Worm (Caenorhabditis elegans) whole organism, midembryonic: Measurements from ENCODE around the gene F10D7.3.

ENCODE experiments used
- T22C8.4 ChIP-seq: fragments of 200-800 bp; sonication (Bioruptor generic); IDR thresholded peaks from 2 replicates; pipeline ENCODE4 v1.3.6; 2022; ENCODE audit warnings: missing genetic modification characterization, missing compliant biosample characterization
- cog-1 ChIP-seq: sonication (generic microtip); optimal IDR thresholded peaks from 2 replicates; lab custom pipeline; 2016; ENCODE audit warnings: missing genetic modification characterization, missing compliant biosample characterization
- flt-1 ChIP-seq: fragments of 200-800 bp; sonication (Bioruptor generic); IDR thresholded peaks from 2 replicates; pipeline ENCODE4 v1.3.6; 2022; ENCODE audit warnings: missing genetic modification characterization, missing compliant biosample characterization
- klf-2 ChIP-seq: fragments of 200-800 bp; sonication (Bioruptor generic); conservative IDR thresholded peaks from 2 replicates; pipeline ENCODE4 v1.3.6; 2022; ENCODE audit warnings: missing genetic modification reagents, missing genetic modification characterization, missing compliant biosample characterization
- med-1 ChIP-seq: sonication (generic microtip); optimal IDR thresholded peaks from 2 replicates; lab custom pipeline; 2017; ENCODE audit warnings: missing genetic modification characterization, mild to moderate bottlenecking, missing compliant biosample characterization, antibody characterized with exemption, missing genetic modification reagents; ENCODE audit not compliant: insufficient read depth
- ref-1 ChIP-seq: fragments of 200-800 bp; sonication (Bioruptor generic); conservative IDR thresholded peaks from 2 replicates; pipeline ENCODE4 v1.3.6; 2022; ENCODE audit warnings: missing genetic modification reagents, missing genetic modification characterization, missing compliant biosample characterization
- tab-1 ChIP-seq: fragments of 200-800 bp; sonication (Bioruptor generic); IDR thresholded peaks from 2 replicates; pipeline ENCODE4 v1.3.6; 2022; ENCODE audit warnings: missing genetic modification characterization, missing compliant biosample characterization
- ztf-23 ChIP-seq: fragments of 200-800 bp; sonication (Bioruptor generic); IDR thresholded peaks from 2 replicates; pipeline ENCODE4 v1.3.6; 2022; ENCODE audit warnings: missing genetic modification reagents, missing genetic modification characterization, missing compliant biosample characterization
- ztf-29 ChIP-seq: fragments of 200-800 bp; sonication (Bioruptor generic); IDR thresholded peaks from 2 replicates; pipeline ENCODE4 v1.3.6; 2022; ENCODE audit warnings: missing genetic modification reagents, missing genetic modification characterization, missing compliant biosample characterization

ce11 chrX:17329075-17329474 lies 45.4 kb downstream of the F10D7.3 start:
- no peak for TF ChIP-seq tab-1
- no peak for TF ChIP-seq flt-1 (GFP tag; lab: Robert Waterston, UW)
- no peak for TF ChIP-seq ref-1
- TF ChIP-seq T22C8.4 (GFP tag; lab: Robert Waterston, UW), result no peak
- no peak for TF ChIP-seq cog-1
- no peak for TF ChIP-seq med-1 (GFP tag; lab: Kevin White, UChicago)
- TF ChIP-seq ztf-23 (GFP tag; lab: Robert Waterston, UW), result no peak
- TF ChIP-seq klf-2 (GFP tag; lab: Robert Waterston, UW), result no peak
- TF ChIP-seq ztf-29 (GFP tag; lab: Robert Waterston, UW), result no peak
